Fruit fly (Drosophila melanogaster) whole organism, adult: ENCODE data around the gene CG32267.

ENCODE experiments used
- CG11617 ChIP-seq: fragments of 200-800 bp; sonication (Bioruptor generic); optimal IDR thresholded peaks from 2 replicates; lab custom pipeline; 2017; ENCODE audit warnings: mild to moderate bottlenecking, missing biosample characterization, missing genetic modification reagents, missing genetic modification characterization
- CG12768 ChIP-seq: fragments of 200-800 bp; sonication (Bioruptor generic); optimal IDR thresholded peaks from 2 replicates; lab custom pipeline; 2017; ENCODE audit warnings: missing biosample characterization, missing genetic modification characterization, mild to moderate bottlenecking, moderate library complexity, missing genetic modification reagents
- CG14711 ChIP-seq: fragments of 200-800 bp; sonication (Bioruptor generic); optimal IDR thresholded peaks from 2 replicates; lab custom pipeline; 2018; ENCODE audit warnings: missing biosample characterization, mild to moderate bottlenecking, missing genetic modification characterization, moderate library complexity
- CG1620 ChIP-seq: fragments of 200-800 bp; sonication (Bioruptor generic); optimal IDR thresholded peaks from 2 replicates; lab custom pipeline; 2016; ENCODE audit warnings: missing biosample characterization, missing genetic modification characterization
- CG33017 ChIP-seq: fragments of 200-800 bp; sonication (Bioruptor generic); optimal IDR thresholded peaks from 2 replicates; lab custom pipeline; 2018; ENCODE audit warnings: missing biosample characterization, mild to moderate bottlenecking, missing genetic modification characterization, moderate library complexity
- CG5204 ChIP-seq: fragments of 200-800 bp; sonication (Bioruptor generic); optimal IDR thresholded peaks from 2 replicates; lab custom pipeline; 2016; ENCODE audit warnings: missing biosample characterization, missing genetic modification characterization
- CG7045 ChIP-seq: fragments of 200-800 bp; sonication (Bioruptor generic); optimal IDR thresholded peaks from 2 replicates; lab custom pipeline; 2017; ENCODE audit warnings: missing biosample characterization, mild to moderate bottlenecking, missing genetic modification characterization
- CG7101 ChIP-seq: fragments of 200-800 bp; sonication (Bioruptor generic); optimal IDR thresholded peaks from 2 replicates; lab custom pipeline; 2018; ENCODE audit warnings: missing biosample characterization, mild to moderate bottlenecking, missing genetic modification characterization, moderate library complexity
- Clk ChIP-seq: fragments of 200-800 bp; sonication (Bioruptor generic); optimal IDR thresholded peaks from 2 replicates; lab custom pipeline; 2017; ENCODE audit warnings: missing biosample characterization, missing genetic modification characterization
- Crg-1 ChIP-seq: fragments of 200-800 bp; sonication (Bioruptor generic); optimal IDR thresholded peaks from 2 replicates; lab custom pipeline; 2016; ENCODE audit warnings: missing biosample characterization, missing genetic modification characterization
- Hr96 ChIP-seq: fragments of 200-800 bp; sonication (Bioruptor generic); optimal IDR thresholded peaks from 2 replicates; lab custom pipeline; 2016; ENCODE audit warnings: missing biosample characterization, missing genetic modification characterization
- Mnt ChIP-seq: fragments of 200-800 bp; sonication (Bioruptor generic); optimal IDR thresholded peaks from 2 replicates; lab custom pipeline; 2016; ENCODE audit warnings: missing biosample characterization, mild to moderate bottlenecking, missing genetic modification characterization
- bab1 ChIP-seq: fragments of 200-800 bp; sonication (Bioruptor generic); optimal IDR thresholded peaks from 3 replicates; lab custom pipeline; 2019; ENCODE audit warnings: missing biosample characterization, mild to moderate bottlenecking, missing genetic modification characterization, moderate library complexity
- cic ChIP-seq: fragments of 200-800 bp; sonication (Bioruptor generic); optimal IDR thresholded peaks from 2 replicates; lab custom pipeline; 2017; ENCODE audit warnings: missing biosample characterization, mild to moderate bottlenecking, missing genetic modification characterization, moderate library complexity
- cnc ChIP-seq, 2 experiments: fragments of >200 bp; optimal IDR thresholded peaks; 2 replicates each; lab custom pipeline; 2017
- kay ChIP-seq: fragments of 200-800 bp; sonication (Bioruptor generic); peaks from one replicate; lab custom pipeline; 2016; ENCODE audit warnings: missing biosample characterization, missing genetic modification characterization, borderline replicate concordance
- ovo ChIP-seq: fragments of 200-800 bp; sonication (Bioruptor generic); optimal IDR thresholded peaks from 2 replicates; lab custom pipeline; 2016; ENCODE audit warnings: missing biosample characterization, missing genetic modification characterization
- pad ChIP-seq: fragments of 200-800 bp; sonication (Bioruptor generic); optimal IDR thresholded peaks from 3 replicates; lab custom pipeline; 2017; ENCODE audit warnings: missing biosample characterization, missing genetic modification characterization, mild to moderate bottlenecking, moderate library complexity, missing genetic modification reagents
- tj ChIP-seq: fragments of 200-800 bp; sonication (Bioruptor generic); optimal IDR thresholded peaks from 3 replicates; lab custom pipeline; 2017; ENCODE audit warnings: missing biosample characterization, mild to moderate bottlenecking, missing genetic modification characterization, moderate library complexity
- toe ChIP-seq: fragments of 200-800 bp; sonication (Bioruptor generic); optimal IDR thresholded peaks from 2 replicates; lab custom pipeline; 2016; ENCODE audit warnings: missing biosample characterization, missing genetic modification characterization

The CG32267 gene

dm6 chr3L:3472063-3472528 lies at the start of gene CG32267, which contains the start of gene CG42324:
TSS of gene CG32267 (minus strand) at chr3L:3472113.
TSS of gene CG42324 (plus strand) at chr3L:3472447.
- TF ChIP-seq CG7045 (GFP tag; lab: Kevin White, UChicago) (no peak), Crg-1 (GFP tag; lab: Kevin White, UChicago) (no peak), CG1620 (GFP tag; lab: Kevin White, UChicago) (no peak), CG12768 (GFP tag; lab: Kevin White, UChicago) (no peak), cnc (optimal IDR thresholded peaks at IDR 0.05; lab: Kevin White, UChicago) (no peak), CG14711 (tag; lab: Kevin White, UChicago) (no peak), cic (GFP tag; lab: Kevin White, UChicago) (no peak), toe (GFP tag; lab: Kevin White, UChicago) (no peak), pad (GFP tag; lab: Kevin White, UChicago) (no peak), ovo (GFP tag; lab: Kevin White, UChicago) (no peak), CG5204 (no peak), CG7101 (no peak), CG33017 (no peak), CG11617 (GFP tag; lab: Kevin White, UChicago) (no peak), tj (GFP tag; lab: Kevin White, UChicago) (no peak), Hr96 (GFP tag; lab: Kevin White, UChicago) (no peak), Mnt (GFP tag; lab: Kevin White, UChicago) (peak; percentile 75), bab1 (GFP tag; lab: Kevin White, UChicago) (peak; percentile 17), kay (GFP tag; lab: Kevin White, UChicago) (peak; percentile 3), Clk (GFP tag; lab: Kevin White, UChicago) (no peak)

- TF ChIP-seq cic (GFP tag; lab: Kevin White, UChicago) = peak; percentile 87
- TF ChIP-seq kay (GFP tag; lab: Kevin White, UChicago) = peak; percentile 61
- peak; percentile 68 for TF ChIP-seq CG11617 (GFP tag; lab: Kevin White, UChicago)
- TF ChIP-seq ovo (GFP tag; lab: Kevin White, UChicago) = peak; percentile 60
- TF ChIP-seq pad (GFP tag; lab: Kevin White, UChicago) = peak; percentile 7
- no peak for TF ChIP-seq Clk (GFP tag; lab: Kevin White, UChicago)
- TF ChIP-seq CG5204 = peak; percentile 19
- peak; percentile 17 for TF ChIP-seq Mnt (GFP tag; lab: Kevin White, UChicago)
- TF ChIP-seq cnc (optimal IDR thresholded peaks at IDR 0.05; lab: Kevin White, UChicago) = no peak
- TF ChIP-seq Crg-1 (GFP tag; lab: Kevin White, UChicago) = peak; percentile 49
- no peak for TF ChIP-seq toe (GFP tag; lab: Kevin White, UChicago)
- TF ChIP-seq CG7045 (GFP tag; lab: Kevin White, UChicago) = peak; percentile 48
- TF ChIP-seq CG1620 (GFP tag; lab: Kevin White, UChicago) = peak; percentile 26
- peak; percentile 58 for TF ChIP-seq CG33017
- TF ChIP-seq bab1 (GFP tag; lab: Kevin White, UChicago) = no peak
- TF ChIP-seq Hr96 (GFP tag; lab: Kevin White, UChicago) = peak; percentile 39
- peak; percentile 39 for TF ChIP-seq CG12768 (GFP tag; lab: Kevin White, UChicago)
- TF ChIP-seq tj (GFP tag; lab: Kevin White, UChicago) = peak; percentile 33
- TF ChIP-seq CG14711 (tag; lab: Kevin White, UChicago) = peak; percentile 38
- TF ChIP-seq CG7101 = peak; percentile 73
Measured at dm6 chr3L:3518512-3519492, 46.9 kb upstream of the CG32267 start.

- TF ChIP-seq CG5204 = peak; percentile 55
- TF ChIP-seq cic (GFP tag; lab: Kevin White, UChicago) = no peak
- TF ChIP-seq Hr96 (GFP tag; lab: Kevin White, UChicago) = peak; percentile 32
- TF ChIP-seq toe (GFP tag; lab: Kevin White, UChicago) = peak; percentile 61
- peak; percentile 70 for TF ChIP-seq CG12768 (GFP tag; lab: Kevin White, UChicago)
- TF ChIP-seq bab1 (GFP tag; lab: Kevin White, UChicago) = peak; percentile 11
- no peak for TF ChIP-seq ovo (GFP tag; lab: Kevin White, UChicago)
- peak; percentile 36 for TF ChIP-seq pad (GFP tag; lab: Kevin White, UChicago)
- peak; percentile 27 for TF ChIP-seq Clk (GFP tag; lab: Kevin White, UChicago)
- TF ChIP-seq Crg-1 (GFP tag; lab: Kevin White, UChicago) = no peak
- TF ChIP-seq cnc (optimal IDR thresholded peaks at IDR 0.05; lab: Kevin White, UChicago) = no peak
- TF ChIP-seq CG7101 = peak; percentile 67
- no peak for TF ChIP-seq tj (GFP tag; lab: Kevin White, UChicago)
- peak; percentile 3 for TF ChIP-seq CG11617 (GFP tag; lab: Kevin White, UChicago)
- peak; percentile 68 for TF ChIP-seq CG14711 (tag; lab: Kevin White, UChicago)
- TF ChIP-seq Mnt (GFP tag; lab: Kevin White, UChicago) = peak; percentile 19
- peak; percentile 53 for TF ChIP-seq CG7045 (GFP tag; lab: Kevin White, UChicago)
- peak; percentile 70 for TF ChIP-seq CG33017
- no peak for TF ChIP-seq kay (GFP tag; lab: Kevin White, UChicago)
- TF ChIP-seq CG1620 (GFP tag; lab: Kevin White, UChicago) = no peak
Measured at dm6 chr3L:3517894-3518293, 46.0 kb upstream of the CG32267 start.

- no peak for TF ChIP-seq CG7045 (GFP tag; lab: Kevin White, UChicago)
- TF ChIP-seq Crg-1 (GFP tag; lab: Kevin White, UChicago) = no peak
- no peak for TF ChIP-seq CG11617 (GFP tag; lab: Kevin White, UChicago)
- TF ChIP-seq CG12768 (GFP tag; lab: Kevin White, UChicago) = no peak
- no peak for TF ChIP-seq cnc (optimal IDR thresholded peaks at IDR 0.05; lab: Kevin White, UChicago)
- no peak for TF ChIP-seq Hr96 (GFP tag; lab: Kevin White, UChicago)
- TF ChIP-seq CG33017 = no peak
- TF ChIP-seq tj (GFP tag; lab: Kevin White, UChicago) = no peak
- TF ChIP-seq cic (GFP tag; lab: Kevin White, UChicago) = no peak
Measured at dm6 chr3L:3516485-3516884, 44.6 kb upstream of the CG32267 start.
